Worm (Caenorhabditis elegans): ENCODE measurements around the gene spc-1.

spc-1 gene

ce11 chrX:3126979-3127378 is at the start of gene spc-1:
TSS of gene spc-1 (minus strand) at chrX:3127079.
- no peak for TF ChIP-seq dao-5 (tag; optimal IDR thresholded peaks at IDR 0.05)
- TF ChIP-seq him-1 (tag; optimal IDR thresholded peaks at IDR 0.05), result no peak
- TF ChIP-seq W03F9.2 (tag; optimal IDR thresholded peaks at IDR 0.05), result no peak

- TF ChIP-seq W03F9.2 (tag; optimal IDR thresholded peaks at IDR 0.05), result no peak
Measured at ce11 chrX:3170456-3170855, 43.6 kb upstream of the spc-1 start, which contains the start of gene C15C7.6. TSS of gene C15C7.6 (minus strand) at chrX:3170556.

ce11 chrX:3165569-3165968 is 38.7 kb upstream of the spc-1 start, which contains the start of gene pfut-1:
TSS of gene pfut-1 (plus strand) at chrX:3165826.
- no peak for TF ChIP-seq him-1 (tag; optimal IDR thresholded peaks at IDR 0.05)
- TF ChIP-seq dao-5 (tag; optimal IDR thresholded peaks at IDR 0.05), result no peak
- no peak for TF ChIP-seq W03F9.2 (tag; optimal IDR thresholded peaks at IDR 0.05)

- TF ChIP-seq dao-5 (tag; optimal IDR thresholded peaks at IDR 0.05), result no peak
- TF ChIP-seq W03F9.2 (tag; optimal IDR thresholded peaks at IDR 0.05), result no peak
- no peak for TF ChIP-seq him-1 (tag; optimal IDR thresholded peaks at IDR 0.05)
Measured at ce11 chrX:3163972-3164575, 37.2 kb upstream of the spc-1 start, which contains the start of gene syx-6. TSS of gene syx-6 (plus strand) at chrX:3164525.

ce11 chrX:3159542-3159941 is 32.7 kb upstream of the spc-1 start, which contains the start of gene gcc-1:
TSS of gene gcc-1 (plus strand) at chrX:3159940.
- TF ChIP-seq him-1 (tag; optimal IDR thresholded peaks at IDR 0.05) (no peak), dao-5 (tag; optimal IDR thresholded peaks at IDR 0.05) (no peak), W03F9.2 (tag; optimal IDR thresholded peaks at IDR 0.05) (no peak)

- no peak for TF ChIP-seq dao-5 (tag; optimal IDR thresholded peaks at IDR 0.05)
- TF ChIP-seq him-1 (tag; optimal IDR thresholded peaks at IDR 0.05), result no peak
- TF ChIP-seq W03F9.2 (tag; optimal IDR thresholded peaks at IDR 0.05), result no peak
Measured at ce11 chrX:3156062-3156791, 29.3 kb upstream of the spc-1 start.

ce11 chrX:3155111-3155843 is 28.4 kb upstream of the spc-1 start:
- TF ChIP-seq dao-5 (tag; optimal IDR thresholded peaks at IDR 0.05) (no peak), him-1 (tag; optimal IDR thresholded peaks at IDR 0.05) (no peak), W03F9.2 (tag; optimal IDR thresholded peaks at IDR 0.05) (no peak)

ce11 chrX:3154562-3154961 is 27.7 kb upstream of the spc-1 start:
- TF ChIP-seq W03F9.2 (tag; optimal IDR thresholded peaks at IDR 0.05) (no peak), him-1 (tag; optimal IDR thresholded peaks at IDR 0.05) (no peak), dao-5 (tag; optimal IDR thresholded peaks at IDR 0.05) (no peak)

- TF ChIP-seq W03F9.2 (tag; optimal IDR thresholded peaks at IDR 0.05), result no peak
- no peak for TF ChIP-seq dao-5 (tag; optimal IDR thresholded peaks at IDR 0.05)
Measured at ce11 chrX:3153133-3153532, 26.3 kb upstream of the spc-1 start.

- no peak for TF ChIP-seq dao-5 (tag; optimal IDR thresholded peaks at IDR 0.05)
- no peak for TF ChIP-seq W03F9.2 (tag; optimal IDR thresholded peaks at IDR 0.05)
Measured at ce11 chrX:3152361-3152760, 25.5 kb upstream of the spc-1 start, which contains the start of gene bbln-1. TSS of gene bbln-1 (minus strand) at chrX:3152461.

ce11 chrX:3145265-3145664 is 18.4 kb upstream of the spc-1 start, which contains the start of gene C15C7.4:
TSS of gene C15C7.4 (plus strand) at chrX:3145565.
- no peak for TF ChIP-seq W03F9.2 (tag; optimal IDR thresholded peaks at IDR 0.05)

- no peak for TF ChIP-seq him-1 (tag; optimal IDR thresholded peaks at IDR 0.05)
- no peak for TF ChIP-seq dao-5 (tag; optimal IDR thresholded peaks at IDR 0.05)
Measured at ce11 chrX:3141704-3142103, 14.8 kb upstream of the spc-1 start.

ce11 chrX:3139516-3140301 is 12.8 kb upstream of the spc-1 start:
- no peak for TF ChIP-seq him-1 (tag; optimal IDR thresholded peaks at IDR 0.05)
- no peak for TF ChIP-seq dao-5 (tag; optimal IDR thresholded peaks at IDR 0.05)
- no peak for TF ChIP-seq W03F9.2 (tag; optimal IDR thresholded peaks at IDR 0.05)

Measured in whole organism, L4/young adult.